Fruit fly (Drosophila melanogaster) whole organism, embryonic: Measurements from ENCODE around the gene CG9550.

Experiments
- ATbp ChIP-seq: fragments of 200-800 bp; sonication (Bioruptor generic); optimal IDR thresholded peaks from 2 replicates; lab custom pipeline; 2017; ENCODE audit warnings: missing biosample characterization, mild to moderate bottlenecking, missing genetic modification characterization, missing genetic modification reagents
- Asciz ChIP-seq: fragments of 200-800 bp; sonication (Bioruptor generic); optimal IDR thresholded peaks from 2 replicates; lab custom pipeline; 2017; ENCODE audit warnings: missing biosample characterization, mild to moderate bottlenecking, missing genetic modification characterization, missing genetic modification reagents
- Bgb ChIP-seq: fragments of 200-800 bp; sonication (Bioruptor generic); IDR thresholded peaks from 2 replicates; pipeline ENCODE4 v1.3.6; 2022; ENCODE audit warnings: missing biosample characterization, missing genetic modification characterization; ENCODE audit not compliant: partially characterized antibody
- CG10209 ChIP-seq: fragments of 200-800 bp; sonication (Bioruptor generic); optimal IDR thresholded peaks from 3 replicates; lab custom pipeline; 2017; ENCODE audit warnings: missing biosample characterization, mild to moderate bottlenecking, missing genetic modification characterization, missing genetic modification reagents
- CG10267 ChIP-seq: fragments of 200-800 bp; sonication (Bioruptor generic); optimal IDR thresholded peaks from 2 replicates; lab custom pipeline; 2018; ENCODE audit warnings: missing biosample characterization, mild to moderate bottlenecking, missing genetic modification characterization, moderate library complexity
- CG10654 ChIP-seq: fragments of 200-800 bp; sonication (Bioruptor generic); optimal IDR thresholded peaks from 2 replicates; lab custom pipeline; 2016; ENCODE audit warnings: missing biosample characterization, missing genetic modification characterization
- CG10979 ChIP-seq: fragments of 200-800 bp; sonication (Bioruptor generic); optimal IDR thresholded peaks from 2 replicates; lab custom pipeline; 2018; ENCODE audit warnings: missing biosample characterization, mild to moderate bottlenecking, missing genetic modification characterization, moderate library complexity
- CG11504 ChIP-seq: fragments of 200-800 bp; sonication (Bioruptor generic); optimal IDR thresholded peaks from 3 replicates; lab custom pipeline; 2019; ENCODE audit warnings: missing biosample characterization, mild to moderate bottlenecking, missing genetic modification characterization, moderate library complexity
- CG11696 ChIP-seq: fragments of 200-800 bp; sonication (Bioruptor generic); IDR thresholded peaks from 2 replicates; pipeline ENCODE4 v1.3.6; 2022; ENCODE audit warnings: missing biosample characterization, missing genetic modification characterization
- CG12391 ChIP-seq: fragments of 200-800 bp; sonication (Bioruptor generic); optimal IDR thresholded peaks from 3 replicates; lab custom pipeline; 2018; ENCODE audit warnings: missing biosample characterization, mild to moderate bottlenecking, missing genetic modification characterization, moderate library complexity
- CG13123 ChIP-seq: fragments of 200-800 bp; sonication (Bioruptor generic); optimal IDR thresholded peaks from 2 replicates; lab custom pipeline; 2016; ENCODE audit warnings: missing biosample characterization, missing genetic modification characterization
- CG13424 ChIP-seq: fragments of 200-800 bp; sonication (Bioruptor generic); optimal IDR thresholded peaks from 2 replicates; lab custom pipeline; 2019; ENCODE audit warnings: missing biosample characterization, mild to moderate bottlenecking, missing genetic modification characterization, moderate library complexity
- CG14710 ChIP-seq: fragments of 200-800 bp; sonication (Bioruptor generic); optimal IDR thresholded peaks from 3 replicates; lab custom pipeline; 2019; ENCODE audit warnings: missing biosample characterization, mild to moderate bottlenecking, missing genetic modification characterization, moderate library complexity
- CG2678 ChIP-seq: fragments of 200-800 bp; sonication (Bioruptor generic); optimal IDR thresholded peaks from 3 replicates; lab custom pipeline; 2019; ENCODE audit warnings: missing biosample characterization, mild to moderate bottlenecking, missing genetic modification characterization, moderate library complexity
- CG31441 ChIP-seq: fragments of 200-800 bp; sonication (Bioruptor generic); IDR thresholded peaks from 2 replicates; pipeline ENCODE4 v1.3.6; 2022; ENCODE audit warnings: missing biosample characterization, missing genetic modification characterization
- CG4360 ChIP-seq: fragments of 200-800 bp; sonication (Bioruptor generic); IDR thresholded peaks from 2 replicates; pipeline ENCODE4 v1.3.6; 2022; ENCODE audit warnings: missing biosample characterization, missing genetic modification characterization
- CG6689 ChIP-seq: fragments of 200-800 bp; sonication (Bioruptor generic); IDR thresholded peaks from 2 replicates; pipeline ENCODE4 v1.3.6; 2022; ENCODE audit warnings: missing biosample characterization, missing genetic modification characterization
- CG6854 ChIP-seq: fragments of 200-800 bp; sonication (Bioruptor generic); optimal IDR thresholded peaks from 3 replicates; lab custom pipeline; 2017; ENCODE audit warnings: missing biosample characterization, mild to moderate bottlenecking, missing genetic modification characterization
- CG9437 ChIP-seq: fragments of 200-800 bp; sonication (Bioruptor generic); optimal IDR thresholded peaks from 2 replicates; lab custom pipeline; 2018; ENCODE audit warnings: missing biosample characterization, mild to moderate bottlenecking, missing genetic modification characterization
- CkIIα-i1 ChIP-seq: fragments of 200-800 bp; sonication (Bioruptor generic); IDR thresholded peaks from 2 replicates; pipeline ENCODE4 v1.3.6; 2022; ENCODE audit warnings: missing biosample characterization, missing genetic modification characterization
- D19A ChIP-seq: fragments of 200-800 bp; optimal IDR thresholded peaks from 3 replicates; lab custom pipeline; 2019; ENCODE audit warnings: missing biosample characterization, mild to moderate bottlenecking, missing genetic modification characterization, moderate library complexity
- Drgx ChIP-seq: fragments of 200-800 bp; sonication (Bioruptor generic); IDR thresholded peaks from 2 replicates; pipeline ENCODE4 v1.3.6; 2022; ENCODE audit warnings: missing biosample characterization, missing genetic modification characterization
- Fer2 ChIP-seq: fragments of 200-800 bp; sonication (Bioruptor generic); optimal IDR thresholded peaks from 2 replicates; lab custom pipeline; 2018; ENCODE audit warnings: missing biosample characterization, mild to moderate bottlenecking, missing genetic modification characterization, moderate library complexity
- HLH3B ChIP-seq: fragments of 200-800 bp; sonication (Bioruptor generic); IDR thresholded peaks from 2 replicates; pipeline ENCODE4 v1.3.6; 2022; ENCODE audit warnings: missing biosample characterization, missing genetic modification characterization
- HmgD ChIP-seq: fragments of 200-800 bp; sonication (Bioruptor generic); optimal IDR thresholded peaks from 3 replicates; lab custom pipeline; 2016; ENCODE audit warnings: missing biosample characterization, missing genetic modification characterization
- Hr51 ChIP-seq, 2 experiments: fragments of 200-800 bp; sonication (Bioruptor generic); optimal IDR thresholded peaks; 2 replicates in 1 of 2; 3 replicates in 1 of 2; lab custom pipeline; 2016 to 2018; ENCODE audit warnings: missing biosample characterization in 2 of 2, missing genetic modification characterization in 2 of 2, mild to moderate bottlenecking in 1 of 2, moderate library complexity in 1 of 2
- Mes4 ChIP-seq: fragments of 200-800 bp; sonication (Bioruptor generic); optimal IDR thresholded peaks from 2 replicates; lab custom pipeline; 2016; ENCODE audit warnings: missing biosample characterization, missing genetic modification characterization
- bowl ChIP-seq: fragments of 200-800 bp; sonication (Bioruptor generic); IDR thresholded peaks from 2 replicates; pipeline ENCODE4 v1.3.6; 2022; ENCODE audit warnings: missing biosample characterization, missing genetic modification characterization
- bsh ChIP-seq, 2 experiments: fragments of 200-800 bp; sonication (Bioruptor generic); optimal IDR thresholded peaks; 2 replicates each; lab custom pipeline; 2017 to 2018; ENCODE audit warnings: mild to moderate bottlenecking in 2 of 2, missing biosample characterization in 2 of 2, missing genetic modification characterization in 2 of 2, moderate library complexity in 1 of 2
- ci ChIP-seq: fragments of 200-800 bp; sonication (Bioruptor generic); IDR thresholded peaks from 3 replicates; pipeline ENCODE4 v1.3.6; 2022; ENCODE audit warnings: missing biosample characterization, missing genetic modification characterization
- crol ChIP-seq: fragments of 200-800 bp; sonication (Bioruptor generic); IDR thresholded peaks from 2 replicates; pipeline ENCODE4 v1.3.6; 2022; ENCODE audit warnings: missing biosample characterization, missing genetic modification characterization
- dmrt99B ChIP-seq: fragments of 200-800 bp; sonication (Bioruptor generic); optimal IDR thresholded peaks from 2 replicates; lab custom pipeline; 2018; ENCODE audit warnings: missing biosample characterization, mild to moderate bottlenecking, missing genetic modification characterization, moderate library complexity
- dysf ChIP-seq: fragments of 200-800 bp; sonication (Bioruptor generic); IDR thresholded peaks from 3 replicates; pipeline ENCODE4 v1.3.6; 2022; ENCODE audit warnings: missing biosample characterization, missing genetic modification characterization
- grau ChIP-seq: fragments of 200-800 bp; optimal IDR thresholded peaks from 3 replicates; lab custom pipeline; 2019; ENCODE audit warnings: missing biosample characterization, mild to moderate bottlenecking, missing genetic modification characterization, moderate library complexity
- hkb ChIP-seq, 2 experiments: fragments of 200-800 bp in 1 of 2; fragments of >200 bp in 1 of 2; sonication (Bioruptor generic) in 1 of 2; IDR thresholded peaks in 1 of 2; optimal IDR thresholded peaks in 1 of 2; 2 replicates each; pipeline versions ENCODE4 v1.3.6 to Lab custom; 2017 to 2022; ENCODE audit warnings: missing biosample characterization in 1 of 2, missing genetic modification characterization in 1 of 2
- lmd ChIP-seq: fragments of 200-800 bp; sonication (Bioruptor generic); IDR thresholded peaks from 2 replicates; pipeline ENCODE4 v1.3.6; 2022; ENCODE audit warnings: missing biosample characterization, missing genetic modification characterization
- org-1 ChIP-seq: fragments of 200-800 bp; sonication (Bioruptor generic); optimal IDR thresholded peaks from 2 replicates; lab custom pipeline; 2017; ENCODE audit warnings: missing biosample characterization, missing genetic modification characterization
- pan ChIP-seq, 4 experiments: fragments of >200 bp in 3 of 4; fragments of 200-800 bp in 1 of 4; sonication (Bioruptor generic) in 1 of 4; optimal IDR thresholded peaks in 3 of 4; IDR thresholded peaks in 1 of 4; 2 replicates each; pipeline versions ENCODE4 v1.3.6 to Lab custom; 2017 to 2022; ENCODE audit warnings: missing biosample characterization in 2 of 4, missing genetic modification characterization in 2 of 4, mixed read lengths in 1 of 4
- pum ChIP-seq: fragments of 200-800 bp; sonication (Bioruptor generic); optimal IDR thresholded peaks from 2 replicates; lab custom pipeline; 2016; ENCODE audit warnings: missing biosample characterization, missing genetic modification characterization
- row ChIP-seq: fragments of 200-800 bp; sonication (Bioruptor generic); IDR thresholded peaks from 3 replicates; pipeline ENCODE4 v1.3.6; 2022; ENCODE audit warnings: missing biosample characterization, missing genetic modification characterization
- schlank ChIP-seq: fragments of 200-800 bp; sonication (Bioruptor generic); optimal IDR thresholded peaks from 2 replicates; lab custom pipeline; 2018; ENCODE audit warnings: missing biosample characterization, mild to moderate bottlenecking, missing genetic modification characterization
- sisA ChIP-seq: fragments of 200-800 bp; sonication (Bioruptor generic); IDR thresholded peaks from 2 replicates; pipeline ENCODE4 v1.3.6; 2022; ENCODE audit warnings: missing biosample characterization, missing genetic modification characterization
- slbo ChIP-seq: fragments of 200-800 bp; sonication (Bioruptor generic); IDR thresholded peaks from 2 replicates; pipeline ENCODE4 v1.3.6; 2022; ENCODE audit warnings: missing biosample characterization, missing genetic modification characterization
- slp2 ChIP-seq: fragments of 200-800 bp; sonication (Bioruptor generic); optimal IDR thresholded peaks from 2 replicates; lab custom pipeline; 2016; ENCODE audit warnings: missing biosample characterization, missing genetic modification characterization
- tap ChIP-seq: fragments of 200-800 bp; optimal IDR thresholded peaks from 3 replicates; lab custom pipeline; 2019; ENCODE audit warnings: missing biosample characterization, mild to moderate bottlenecking, missing genetic modification characterization, moderate library complexity
- unc-4 ChIP-seq: fragments of 200-800 bp; sonication (Bioruptor generic); IDR thresholded peaks from 2 replicates; pipeline ENCODE4 v1.3.6; 2022; ENCODE audit warnings: missing biosample characterization, missing genetic modification characterization; ENCODE audit not compliant: partially characterized antibody
- unpg ChIP-seq: fragments of 200-800 bp; sonication (Bioruptor generic); optimal IDR thresholded peaks from 3 replicates; lab custom pipeline; 2018; ENCODE audit warnings: missing biosample characterization, mild to moderate bottlenecking, missing genetic modification characterization, moderate library complexity
- zfh1 ChIP-seq: fragments of 200-800 bp; sonication (Bioruptor generic); IDR thresholded peaks from 3 replicates; pipeline ENCODE4 v1.3.6; 2022; ENCODE audit warnings: missing biosample characterization, missing genetic modification characterization

CG9550 gene

dm6 chr2L:6508666-6509065 is 11.8 kb downstream of the CG9550 start (continued):
- TF ChIP-seq CG12391 (peak; percentile 46), lmd (GFP tag; lab: Robert Waterston, UW) (0 out of 2 replicates have a peak, but pooled peaks have one; percentile 22), dysf (GFP tag; lab: Robert Waterston, UW) (0 out of 3 replicates have a peak, but pooled peaks have one; percentile 37), Hr51 (GFP tag; optimal IDR thresholded peaks at IDR 0.05; lab: Kevin White, UChicago) (peak in 1 of 2 experiments; percentile 40), CG14710 (tag; lab: Kevin White, UChicago) (peak; percentile 12), CG11696 (GFP tag; lab: Robert Waterston, UW) (no peak), hkb (optimal IDR thresholded peaks at IDR 0.05; lab: Kevin White, UChicago) (no peak), hkb (GFP tag; IDR thresholded peaks at IDR 0.05; lab: Robert Waterston, UW) (peak; percentile 36; the same call in 1 of the 2 replicates), org-1 (GFP tag; lab: Kevin White, UChicago) (no peak), CG13424 (tag; lab: Kevin White, UChicago) (peak; percentile 24), D19A (tag; lab: Kevin White, UChicago) (peak; percentile 32), tap (tag; lab: Kevin White, UChicago) (peak; percentile 23), unc-4 (GFP tag; lab: Robert Waterston, UW) (no peak), row (GFP tag; lab: Robert Waterston, UW) (peak; percentile 32; the same call in 2 of the 3 replicates), CG10267 (peak; percentile 13), Drgx (GFP tag; lab: Robert Waterston, UW) (peak; percentile 46; the same call in 1 of the 2 replicates), CG13123 (GFP tag; lab: Kevin White, UChicago) (no peak), CG6689 (GFP tag; lab: Robert Waterston, UW) (no peak), pan (optimal IDR thresholded peaks at IDR 0.05; lab: Kevin White, UChicago) (no peak), pan (GFP tag; optimal IDR thresholded peaks at IDR 0.05 in 1 of 2, IDR thresholded peaks at IDR 0.05 in 1 of 2) (peak in 1 of 2 experiments; percentile 37), grau (tag; lab: Kevin White, UChicago) (peak; percentile 38), CG31441 (GFP tag; lab: Robert Waterston, UW) (peak; percentile 30; the same call in 1 of the 2 replicates), CG2678 (tag; lab: Kevin White, UChicago) (peak; percentile 40), ATbp (GFP tag; lab: Kevin White, UChicago) (peak; percentile 33), bsh (GFP tag; optimal IDR thresholded peaks at IDR 0.05; lab: Kevin White, UChicago) (peak in 1 of 2 experiments; percentile 44), CG4360 (no peak), CG10209 (GFP tag; lab: Kevin White, UChicago) (peak; percentile 26), CG10979 (peak; percentile 45), CG9437 (GFP tag; lab: Kevin White, UChicago) (peak; percentile 8), unpg (peak; percentile 35), sisA (GFP tag; lab: Robert Waterston, UW) (peak; percentile 36; the same call in 1 of the 2 replicates), dmrt99B (peak; percentile 55), CG11504 (tag; lab: Kevin White, UChicago) (peak; percentile 62), ci (GFP tag; lab: Robert Waterston, UW) (0 out of 3 replicates have a peak, but pooled peaks have one; percentile 14), CG10654 (GFP tag; lab: Kevin White, UChicago) (no peak), bowl (GFP tag; lab: Robert Waterston, UW) (no peak)

- no peak for TF ChIP-seq HmgD
- TF ChIP-seq Mes4, result no peak
- no peak for TF ChIP-seq lmd (GFP tag; lab: Robert Waterston, UW)
- TF ChIP-seq Bgb (GFP tag; lab: Robert Waterston, UW), result no peak
- TF ChIP-seq slbo (GFP tag; lab: Robert Waterston, UW), result 0 out of 2 replicates have a peak, but pooled peaks have one; percentile 5
- TF ChIP-seq Asciz (GFP tag; lab: Kevin White, UChicago), result no peak
- TF ChIP-seq crol, result peak; percentile 26; the same call in 1 of the 2 replicates
- TF ChIP-seq pum (GFP tag; lab: Kevin White, UChicago), result no peak
- TF ChIP-seq schlank, result no peak
- no peak for TF ChIP-seq Fer2 (tag; lab: Kevin White, UChicago)
- TF ChIP-seq Drgx (GFP tag; lab: Robert Waterston, UW), result peak; percentile 26; the same call in 1 of the 2 replicates
- no peak for TF ChIP-seq CG6854 (GFP tag; lab: Kevin White, UChicago)
- no peak for TF ChIP-seq HLH3B (GFP tag; lab: Robert Waterston, UW)
- 0 out of 2 replicates have a peak, but pooled peaks have one; percentile 36 for TF ChIP-seq CG11696 (GFP tag; lab: Robert Waterston, UW)
- TF ChIP-seq zfh1, result no peak
- TF ChIP-seq CkIIα-i1 (GFP tag; lab: Robert Waterston, UW), result no peak
- TF ChIP-seq slp2 (GFP tag; lab: Kevin White, UChicago), result no peak
Measured at dm6 chr2L:6513948-6514347, 17.1 kb downstream of the CG9550 start.
